Fruit fly (Drosophila melanogaster): ENCODE data around the gene Hipk.

Gene Hipk

DNA sequence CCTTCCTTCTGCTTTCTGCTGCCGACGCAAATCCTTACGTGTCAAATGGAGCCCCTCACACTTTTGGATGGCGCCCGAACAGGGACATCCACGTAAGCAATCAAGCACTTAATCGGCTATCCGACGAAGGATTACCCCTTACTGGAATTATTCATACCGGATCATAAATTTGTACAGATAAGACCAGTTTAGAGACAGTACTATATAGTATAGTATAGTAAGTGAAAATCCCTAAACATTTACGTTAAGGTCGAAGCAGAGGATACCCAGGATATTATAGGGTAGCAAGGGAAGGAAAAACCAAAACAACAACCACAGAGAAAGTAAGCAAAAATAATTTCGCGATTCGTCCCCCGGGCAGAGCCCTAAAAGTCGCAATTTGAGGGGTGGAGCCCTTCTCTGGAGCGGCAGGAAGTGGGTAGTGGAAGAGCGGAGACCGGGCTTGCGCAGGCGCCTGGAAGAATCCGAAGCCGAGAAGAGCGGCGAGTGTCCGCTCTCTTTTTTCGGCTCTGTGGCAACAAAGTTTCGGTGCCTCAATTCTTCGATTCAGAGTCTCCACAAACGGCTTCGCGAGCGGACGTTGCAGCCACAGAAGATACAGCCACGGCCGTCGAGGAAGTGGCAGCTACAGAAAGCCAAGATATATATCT lies 2.8 kb downstream of the Hipk start (continued):
- TF ChIP-seq caup (GFP tag; optimal IDR thresholded peaks at IDR 0.05; ENCODE audit: severe bottlenecking) (peak; percentile 78), Ets97D (GFP tag; optimal IDR thresholded peaks at IDR 0.05) (peak; percentile 24), Gug (GFP tag; IDR thresholded peaks at IDR 0.05) (peak; percentile 56; the same call in 1 of the 4 replicates), ind (GFP tag; optimal IDR thresholded peaks at IDR 0.05) (peak; percentile 66), dimm (GFP tag; IDR thresholded peaks at IDR 0.05) (0 out of 2 replicates have a peak, but pooled peaks have one; percentile 6), Sry-β (GFP tag; optimal IDR thresholded peaks at IDR 0.05) (no peak), Fer2 (tag; optimal IDR thresholded peaks at IDR 0.05) (peak; percentile 36), CG7556 (GFP tag; optimal IDR thresholded peaks at IDR 0.05) (peak; percentile 73), knrl (GFP tag; IDR thresholded peaks at IDR 0.05; ENCODE audit: partially characterized antibody) (no peak), unpg (GFP tag; optimal IDR thresholded peaks at IDR 0.05) (peak; percentile 58), CG7987 (GFP tag; optimal IDR thresholded peaks at IDR 0.05) (peak; percentile 26), rib (GFP tag; IDR thresholded peaks at IDR 0.05) (peak; percentile 70), prd (optimal IDR thresholded peaks at IDR 0.05) (no peak), prd (GFP tag; IDR thresholded peaks at IDR 0.05) (peak; percentile 74), stc (GFP tag; IDR thresholded peaks at IDR 0.05) (0 out of 2 replicates have a peak, but pooled peaks have one; percentile 33), tx (GFP tag; optimal IDR thresholded peaks at IDR 0.05) (peak; percentile 33), CG31365 (tag; optimal IDR thresholded peaks at IDR 0.05) (peak; percentile 28), B-H2 (GFP tag; optimal IDR thresholded peaks at IDR 0.05) (no peak), NK7.1 (GFP tag; optimal IDR thresholded peaks at IDR 0.05) (peak; percentile 61), CG18011 (GFP tag; optimal IDR thresholded peaks at IDR 0.05) (peak; percentile 26), NC2β (GFP tag; optimal IDR thresholded peaks at IDR 0.05) (peak; percentile 14), CG31224 (GFP tag; IDR thresholded peaks at IDR 0.05) (peak; percentile 50), CG12071 (GFP tag; optimal IDR thresholded peaks at IDR 0.05) (peak; percentile 67), trem (tag; optimal IDR thresholded peaks at IDR 0.05) (no peak), CG14710 (tag; optimal IDR thresholded peaks at IDR 0.05) (no peak), maf-S (GFP tag; optimal IDR thresholded peaks at IDR 0.05) (peak; percentile 19), br (optimal IDR thresholded peaks at IDR 0.05) (no peak), CG4707 (GFP tag; optimal IDR thresholded peaks at IDR 0.05) (no peak), Jarid2 (GFP tag; optimal IDR thresholded peaks at IDR 0.05) (no peak), nom (GFP tag; optimal IDR thresholded peaks at IDR 0.05) (peak; percentile 31), pfk (GFP tag; optimal IDR thresholded peaks at IDR 0.05) (no peak), Fer1 (GFP tag; optimal IDR thresholded peaks at IDR 0.05) (peak; percentile 84), CG10979 (tag; optimal IDR thresholded peaks at IDR 0.05) (peak; percentile 25), CG8089 (GFP tag; optimal IDR thresholded peaks at IDR 0.05) (no peak), CG7372 (GFP tag; IDR thresholded peaks at IDR 0.05) (0 out of 2 replicates have a peak, but pooled peaks have one; percentile 29), CG11398 (GFP tag; optimal IDR thresholded peaks at IDR 0.05) (peak; percentile 41), D19B (GFP tag; optimal IDR thresholded peaks at IDR 0.05) (peak; percentile 98), CG10543 (GFP tag; optimal IDR thresholded peaks at IDR 0.05) (no peak), cwo (GFP tag; optimal IDR thresholded peaks at IDR 0.05) (peak; percentile 76), otp (GFP tag; IDR thresholded peaks at IDR 0.05) (0 out of 3 replicates have a peak, but pooled peaks have one; percentile 14), bab2 (GFP tag; optimal IDR thresholded peaks at IDR 0.05) (peak; percentile 69), Abd-B (GFP tag; optimal IDR thresholded peaks at IDR 0.05) (peak; percentile 25), Hsf (GFP tag; optimal IDR thresholded peaks at IDR 0.05) (peak; percentile 62), Med (GFP tag) (peak; percentile 94), lmd (GFP tag; IDR thresholded peaks at IDR 0.05) (peak; percentile 77), dm (GFP tag; optimal IDR thresholded peaks at IDR 0.05) (peak; percentile 21), sim (GFP tag; IDR thresholded peaks at IDR 0.05) (0 out of 2 replicates have a peak, but pooled peaks have one; percentile 10), CG17328 (GFP tag; IDR thresholded peaks at IDR 0.05) (0 out of 2 replicates have a peak, but pooled peaks have one; percentile 5), slp2 (GFP tag; optimal IDR thresholded peaks at IDR 0.05) (peak; percentile 28)

All from whole organism, embryonic.